Worm (Caenorhabditis elegans) whole organism, late embryonic: ENCODE measurements around the gene Y47D7A.6.

ENCODE experiments used
- K02D7.2 ChIP-seq: sonication (generic microtip); optimal IDR thresholded peaks from 2 replicates; lab custom pipeline; 2017; ENCODE audit warnings: mild to moderate bottlenecking, missing genetic modification characterization, missing compliant biosample characterization
- T23F11.4 ChIP-seq: fragments of 200-800 bp; sonication (Bioruptor generic); optimal IDR thresholded peaks from 2 replicates; lab custom pipeline; 2018; ENCODE audit warnings: mild to moderate bottlenecking, missing genetic modification characterization, missing compliant biosample characterization
- ceh-19 ChIP-seq: fragments of 200-800 bp; sonication (Bioruptor generic); optimal IDR thresholded peaks from 2 replicates; lab custom pipeline; 2018; ENCODE audit warnings: mild to moderate bottlenecking, missing genetic modification characterization, missing compliant biosample characterization
- ceh-2 ChIP-seq: sonication (generic microtip); optimal IDR thresholded peaks from 2 replicates; lab custom pipeline; 2016; ENCODE audit warnings: missing genotype, missing genetic modification characterization, missing compliant biosample characterization
- ceh-24 ChIP-seq: sonication (generic microtip); optimal IDR thresholded peaks from 2 replicates; lab custom pipeline; 2016; ENCODE audit warnings: mild to moderate bottlenecking, missing genetic modification characterization, missing compliant biosample characterization
- ceh-30 ChIP-seq: fragments of 150-350 bp; optimal IDR thresholded peaks from 2 replicates; lab custom pipeline; 2014; ENCODE audit warnings: missing biosample characterization, missing genetic modification characterization
- ceh-34 ChIP-seq: sonication (generic microtip); optimal IDR thresholded peaks from 2 replicates; lab custom pipeline; 2016; ENCODE audit warnings: mild to moderate bottlenecking, missing genetic modification characterization, missing compliant biosample characterization
- ceh-45 ChIP-seq: fragments of 200-800 bp; sonication (Bioruptor generic); IDR thresholded peaks from 2 replicates; pipeline ENCODE4 v1.3.6; 2022; ENCODE audit warnings: missing genetic modification reagents, missing genetic modification characterization, missing compliant biosample characterization
- ceh-6 ChIP-seq: fragments of 200-800 bp; sonication (Bioruptor generic); optimal IDR thresholded peaks from 2 replicates; lab custom pipeline; 2018; ENCODE audit warnings: mild to moderate bottlenecking, missing genetic modification characterization, missing compliant biosample characterization
- ceh-9 ChIP-seq: sonication (generic microtip); optimal IDR thresholded peaks from 2 replicates; lab custom pipeline; 2016; ENCODE audit warnings: mild to moderate bottlenecking, missing genetic modification characterization, inconsistent platforms, missing compliant biosample characterization
- dmd-4 ChIP-seq: sonication (generic microtip); optimal IDR thresholded peaks from 2 replicates; lab custom pipeline; 2016; ENCODE audit warnings: borderline replicate concordance, missing genetic modification characterization, missing compliant biosample characterization
- elt-2 ChIP-seq: sonication (generic microtip); optimal IDR thresholded peaks from 2 replicates; lab custom pipeline; 2016; ENCODE audit warnings: missing genetic modification reagents, missing genetic modification characterization, missing compliant biosample characterization
- elt-4 ChIP-seq: sonication (generic microtip); optimal IDR thresholded peaks from 2 replicates; lab custom pipeline; 2016; ENCODE audit warnings: missing genetic modification characterization, missing compliant biosample characterization
- fax-1 ChIP-seq: sonication (generic microtip); optimal IDR thresholded peaks from 2 replicates; lab custom pipeline; 2016; ENCODE audit warnings: missing genotype, missing genetic modification characterization, missing compliant biosample characterization
- fkh-10 ChIP-seq: fragments of 150-350 bp; optimal IDR thresholded peaks from 2 replicates; lab custom pipeline; 2014; ENCODE audit warnings: missing biosample characterization, missing genetic modification reagents, missing genetic modification characterization
- fkh-6 ChIP-seq: sonication (generic microtip); optimal IDR thresholded peaks from 2 replicates; lab custom pipeline; 2016; ENCODE audit warnings: missing genetic modification characterization, missing compliant biosample characterization
- gmeb-2 ChIP-seq: sonication (generic microtip); optimal IDR thresholded peaks from 2 replicates; lab custom pipeline; 2016; ENCODE audit warnings: missing genetic modification characterization, inconsistent platforms, missing compliant biosample characterization
- hlh-13 ChIP-seq: fragments of 200-800 bp; sonication (Bioruptor generic); optimal IDR thresholded peaks from 2 replicates; lab custom pipeline; 2018; ENCODE audit warnings: mild to moderate bottlenecking, missing genetic modification characterization, missing compliant biosample characterization
- hlh-15 ChIP-seq: sonication (generic microtip); optimal IDR thresholded peaks from 2 replicates; lab custom pipeline; 2016; ENCODE audit warnings: missing genetic modification characterization, missing compliant biosample characterization
- hlh-30 ChIP-seq: sonication (generic microtip); optimal IDR thresholded peaks from 2 replicates; lab custom pipeline; 2017; ENCODE audit warnings: antibody characterized with exemption, missing genetic modification characterization, missing compliant biosample characterization; ENCODE audit not compliant: insufficient read depth
- nfya-1 ChIP-seq: sonication (generic microtip); optimal IDR thresholded peaks from 2 replicates; lab custom pipeline; 2017; ENCODE audit warnings: missing genetic modification characterization, mild to moderate bottlenecking, missing compliant biosample characterization, antibody characterized with exemption, moderate library complexity
- nhr-11 ChIP-seq: fragments of 150-350 bp; optimal IDR thresholded peaks from 2 replicates; lab custom pipeline; 2014; ENCODE audit warnings: missing biosample characterization, missing genetic modification characterization
- nhr-232 ChIP-seq: sonication (generic microtip); optimal IDR thresholded peaks from 2 replicates; lab custom pipeline; 2016; ENCODE audit warnings: missing genetic modification characterization, missing compliant biosample characterization
- npax-4 ChIP-seq: sonication (generic microtip); optimal IDR thresholded peaks from 2 replicates; lab custom pipeline; 2016; ENCODE audit warnings: missing genetic modification characterization, missing compliant biosample characterization
- pag-3 ChIP-seq: sonication (generic microtip); optimal IDR thresholded peaks from 2 replicates; lab custom pipeline; 2016; ENCODE audit warnings: missing compliant biosample characterization, missing genetic modification characterization, borderline replicate concordance
- pat-9 ChIP-seq: fragments of 200-800 bp; sonication (Bioruptor generic); optimal IDR thresholded peaks from 2 replicates; lab custom pipeline; 2018; ENCODE audit warnings: mild to moderate bottlenecking, missing genetic modification characterization, moderate library complexity, missing compliant biosample characterization
- pha-2 ChIP-seq: sonication (generic microtip); optimal IDR thresholded peaks from 2 replicates; lab custom pipeline; 2017; ENCODE audit warnings: mild to moderate bottlenecking, missing genetic modification characterization, missing compliant biosample characterization
- pha-4 ChIP-seq: fragments of 150-350 bp; optimal IDR thresholded peaks from 2 replicates; lab custom pipeline; 2018; ENCODE audit warnings: missing biosample characterization, missing genetic modification reagents, missing genetic modification characterization
- pqm-1 ChIP-seq: sonication (generic microtip); optimal IDR thresholded peaks from 2 replicates; lab custom pipeline; 2016; ENCODE audit warnings: missing genetic modification characterization, missing compliant biosample characterization
- rnt-1 ChIP-seq: sonication (generic microtip); optimal IDR thresholded peaks from 2 replicates; lab custom pipeline; 2016; ENCODE audit warnings: missing genetic modification characterization, missing compliant biosample characterization
- sdc-2 ChIP-seq: sonication (generic microtip); optimal IDR thresholded peaks from 2 replicates; lab custom pipeline; 2016; ENCODE audit warnings: missing genotype, missing genetic modification characterization, missing compliant biosample characterization
- sox-2 ChIP-seq: fragments of 200-800 bp; sonication (Bioruptor generic); IDR thresholded peaks from 2 replicates; pipeline ENCODE4 v1.3.6; 2022; ENCODE audit warnings: missing genetic modification reagents, missing genetic modification characterization, missing compliant biosample characterization
- syd-9 ChIP-seq: sonication (generic microtip); optimal IDR thresholded peaks from 2 replicates; lab custom pipeline; 2016; ENCODE audit warnings: mild to moderate bottlenecking, missing genetic modification characterization, moderate library complexity, missing compliant biosample characterization
- tbx-2 ChIP-seq: sonication (generic microtip); optimal IDR thresholded peaks from 2 replicates; lab custom pipeline; 2016; ENCODE audit warnings: missing genetic modification characterization, missing compliant biosample characterization
- unc-86 ChIP-seq: sonication (generic microtip); optimal IDR thresholded peaks from 2 replicates; lab custom pipeline; 2016; ENCODE audit warnings: missing genetic modification characterization, missing compliant biosample characterization
- ztf-16 ChIP-seq: sonication (generic microtip); optimal IDR thresholded peaks from 2 replicates; lab custom pipeline; 2017; ENCODE audit warnings: missing genetic modification characterization, missing compliant biosample characterization

The Y47D7A.6 gene

ce11 chrV:4442749-4443381 lies 24.8 kb upstream of the Y47D7A.6 start, which contains the start of gene rft-1:
TSS of gene rft-1 (minus strand) at chrV:4443223.
- TF ChIP-seq nhr-232 (tag; lab: Kevin White, UChicago) (no peak), ceh-2 (tag; lab: Kevin White, UChicago) (no peak), pha-2 (no peak), hlh-15 (no peak), ceh-19 (GFP tag; lab: Kevin White, UChicago) (no peak), ceh-6 (GFP tag; lab: Kevin White, UChicago) (no peak), K02D7.2 (tag; lab: Kevin White, UChicago) (no peak), fkh-10 (GFP tag; lab: Kevin White, UChicago) (no peak), syd-9 (tag; lab: Kevin White, UChicago) (no peak), pag-3 (tag; lab: Kevin White, UChicago) (no peak)

- TF ChIP-seq K02D7.2 (tag; lab: Kevin White, UChicago): no peak
- TF ChIP-seq elt-2: no peak
- no peak for TF ChIP-seq npax-4
- TF ChIP-seq ceh-34 (tag; lab: Kevin White, UChicago): no peak
- TF ChIP-seq tbx-2 (tag; lab: Kevin White, UChicago): no peak
- no peak for TF ChIP-seq pat-9 (tag; lab: Kevin White, UChicago)
- no peak for TF ChIP-seq hlh-30 (tag; lab: Kevin White, UChicago)
Measured at ce11 chrV:4437215-4437614, 19.2 kb upstream of the Y47D7A.6 start.

ce11 chrV:4435411-4435981 lies 17.5 kb upstream of the Y47D7A.6 start, which contains the start of gene Y47D7A.13:
TSS of gene Y47D7A.13 (minus strand) at chrV:4435927.
- TF ChIP-seq rnt-1 (tag; lab: Kevin White, UChicago): no peak
- no peak for TF ChIP-seq sdc-2 (tag; lab: Kevin White, UChicago)
- TF ChIP-seq dmd-4 (tag; lab: Kevin White, UChicago): peak; percentile 39
- no peak for TF ChIP-seq pha-4 (tag; lab: Kevin White, UChicago)
- no peak for TF ChIP-seq fkh-10 (GFP tag; lab: Kevin White, UChicago)
- TF ChIP-seq K02D7.2 (tag; lab: Kevin White, UChicago): no peak
- TF ChIP-seq nfya-1 (tag; lab: Kevin White, UChicago): no peak
- no peak for TF ChIP-seq ztf-16 (tag; lab: Kevin White, UChicago)

- TF ChIP-seq unc-86 (no peak), gmeb-2 (tag; lab: Kevin White, UChicago) (no peak), hlh-15 (no peak), pqm-1 (tag; lab: Kevin White, UChicago) (no peak), hlh-13 (no peak), elt-4 (tag; lab: Kevin White, UChicago) (no peak), fax-1 (tag; lab: Kevin White, UChicago) (no peak), nfya-1 (tag; lab: Kevin White, UChicago) (no peak), T23F11.4 (GFP tag; lab: Kevin White, UChicago) (no peak), ceh-30 (tag; lab: Kevin White, UChicago) (no peak), sox-2 (GFP tag; lab: Robert Waterston, UW) (no peak), nhr-11 (tag; lab: Kevin White, UChicago) (no peak), ceh-9 (tag; lab: Kevin White, UChicago) (no peak), ceh-24 (no peak), fkh-6 (tag; lab: Kevin White, UChicago) (no peak), ceh-19 (GFP tag; lab: Kevin White, UChicago) (no peak), nhr-232 (tag; lab: Kevin White, UChicago) (no peak), ceh-6 (GFP tag; lab: Kevin White, UChicago) (no peak), ceh-45 (GFP tag; lab: Robert Waterston, UW) (no peak)
Measured at ce11 chrV:4432783-4433237, 14.8 kb upstream of the Y47D7A.6 start, which contains the start of gene Y47D7A.15. TSS of gene Y47D7A.15 (minus strand) at chrV:4433187.
